Worm (Caenorhabditis elegans) whole organism, L4 larva: ENCODE data around the gene F44A6.5.

Source experiments
- ama-1 ChIP-seq: fragments of 150-350 bp; optimal IDR thresholded peaks from 2 replicates; lab custom pipeline; 2014; ENCODE audit warnings: inconsistent platforms, mixed read lengths
- ceh-82 ChIP-seq: sonication (generic microtip); optimal IDR thresholded peaks from 2 replicates; lab custom pipeline; 2017; ENCODE audit warnings: missing biosample characterization, missing genetic modification characterization
- fkh-10 ChIP-seq: fragments of 150-350 bp; optimal IDR thresholded peaks from 2 replicates; lab custom pipeline; 2014; ENCODE audit warnings: missing biosample characterization, missing genetic modification reagents, missing genetic modification characterization
- mxl-3 ChIP-seq: fragments of 200-800 bp; sonication (Bioruptor generic); optimal IDR thresholded peaks from 2 replicates; lab custom pipeline; 2018; ENCODE audit warnings: mild to moderate bottlenecking, missing genetic modification characterization, missing compliant biosample characterization
- nhr-10 ChIP-seq: fragments of 150-350 bp; optimal IDR thresholded peaks from 2 replicates; lab custom pipeline; 2014; ENCODE audit warnings: missing biosample characterization, missing genetic modification characterization
- nhr-76 ChIP-seq: fragments of 150-350 bp; optimal IDR thresholded peaks from 2 replicates; lab custom pipeline; 2014; ENCODE audit warnings: missing biosample characterization, missing genetic modification characterization
- spr-1 ChIP-seq: sonication (generic microtip); optimal IDR thresholded peaks from 2 replicates; lab custom pipeline; 2016; ENCODE audit warnings: mild to moderate bottlenecking, missing genetic modification characterization, missing compliant biosample characterization

DNA sequence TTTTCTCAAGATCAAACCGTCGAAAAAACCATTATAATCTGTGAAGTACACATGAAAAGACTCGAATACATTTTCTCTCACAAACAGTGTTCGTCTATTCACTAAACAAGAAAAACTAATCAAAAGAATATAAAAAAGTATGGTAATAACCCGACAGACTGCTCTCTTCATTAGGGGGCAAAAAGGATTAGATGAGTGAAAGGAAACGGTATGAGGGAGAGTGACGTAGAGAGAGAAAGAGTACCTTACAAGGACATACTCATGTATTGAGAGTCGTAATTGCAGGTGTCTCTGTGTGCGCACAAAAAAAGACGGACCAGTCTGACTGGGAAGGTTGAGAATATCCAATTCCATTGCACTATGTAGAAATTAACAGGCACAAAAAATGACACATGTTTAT, 31.0 kb upstream of the F44A6.5 start:
- no peak for TF ChIP-seq fkh-10 (GFP tag; lab: Kevin White, UChicago)
- TF ChIP-seq mxl-3, result no peak
- TF ChIP-seq nhr-76 (tag; lab: Kevin White, UChicago), result no peak
- no peak for TF ChIP-seq spr-1
- TF ChIP-seq ceh-82 (tag; lab: Kevin White, UChicago), result no peak
- no peak for TF ChIP-seq nhr-10 (tag; lab: Kevin White, UChicago)
- TF ChIP-seq ama-1 (lab: Kevin White, UChicago), result no peak
